Worm (Caenorhabditis elegans): ENCODE data around the gene dnc-1.

Gene dnc-1

DNA sequence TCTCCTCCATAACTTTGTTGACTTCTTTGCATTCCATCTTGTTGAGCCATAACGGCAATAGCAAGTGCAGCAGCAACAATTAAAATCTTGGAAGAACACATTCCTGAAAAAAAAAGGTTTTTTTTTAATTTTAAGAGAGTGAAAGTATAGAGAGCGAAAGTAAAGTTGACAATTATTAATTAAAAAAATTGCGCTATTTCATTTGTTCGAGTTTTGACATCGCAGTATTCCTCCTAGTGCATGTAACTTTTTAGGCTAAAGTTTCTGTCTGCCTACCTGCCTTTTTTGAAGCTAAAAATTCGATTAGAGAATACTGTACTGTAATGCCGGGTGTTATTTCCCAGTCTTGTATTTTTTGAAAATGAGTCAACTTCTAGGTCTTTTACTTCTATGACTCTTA lies 41.0 kb downstream of the dnc-1 start, which contains the start of gene srlf-12:
Gene srlf-12 (minus strand): TSS at position 101 of the 400 bp plus-strand sequence.
- TF ChIP-seq sea-1 (GFP tag; conservative IDR thresholded peaks at IDR 0.05) = no peak
- no peak for TF ChIP-seq aly-1 (tag; optimal IDR thresholded peaks at IDR 0.05)
- no peak for TF ChIP-seq ama-1 (optimal IDR thresholded peaks at IDR 0.05)
- no peak for TF ChIP-seq ets-7 (tag; optimal IDR thresholded peaks at IDR 0.05)
- TF ChIP-seq B0310.2 (tag; optimal IDR thresholded peaks at IDR 0.05) = no peak
- no peak for TF ChIP-seq ceh-13 (GFP tag; optimal IDR thresholded peaks at IDR 0.05)
- TF ChIP-seq scrt-1 (GFP tag; IDR thresholded peaks at IDR 0.05) = no peak
- TF ChIP-seq tbx-37 (GFP tag; conservative IDR thresholded peaks at IDR 0.05) = no peak
- TF ChIP-seq tbx-11 (GFP tag; IDR thresholded peaks at IDR 0.05) = no peak
- TF ChIP-seq tra-4 (tag; optimal IDR thresholded peaks at IDR 0.05) = no peak
- no peak for TF ChIP-seq hmbx-1 (tag; optimal IDR thresholded peaks at IDR 0.05)
- no peak for TF ChIP-seq flt-1 (GFP tag; IDR thresholded peaks at IDR 0.05)
- TF ChIP-seq hmg-4 (GFP tag; optimal IDR thresholded peaks at IDR 0.05) = no peak
- no peak for TF ChIP-seq pes-1 (GFP tag; IDR thresholded peaks at IDR 0.05)
- TF ChIP-seq F13C5.2 (tag; optimal IDR thresholded peaks at IDR 0.05) = no peak
- TF ChIP-seq hnd-1 (tag; optimal IDR thresholded peaks at IDR 0.05) = no peak
- TF ChIP-seq ceh-36 (tag; optimal IDR thresholded peaks at IDR 0.05) = no peak

- TF ChIP-seq flt-1 (GFP tag; IDR thresholded peaks at IDR 0.05) (no peak), hnd-1 (tag; optimal IDR thresholded peaks at IDR 0.05) (no peak), tbx-37 (GFP tag; conservative IDR thresholded peaks at IDR 0.05) (no peak), aly-1 (tag; optimal IDR thresholded peaks at IDR 0.05) (no peak)
These were observed 43.1 kb downstream of the dnc-1 start, which contains the start of gene F13E9.15 for ce11 chrIV:10889820-10890462. TSS of gene F13E9.15 (minus strand) at chrIV:10889870.

- TF ChIP-seq ets-7 (tag; optimal IDR thresholded peaks at IDR 0.05) (no peak), aly-1 (tag; optimal IDR thresholded peaks at IDR 0.05) (no peak), tbx-11 (GFP tag; IDR thresholded peaks at IDR 0.05) (no peak)
These were observed 45.7 kb downstream of the dnc-1 start, which contains the start of gene F13E9.16 for ce11 chrIV:10887285-10887684. TSS of gene F13E9.16 (minus strand) at chrIV:10887385.

- TF ChIP-seq scrt-1 (GFP tag; IDR thresholded peaks at IDR 0.05) (no peak), ceh-36 (tag; optimal IDR thresholded peaks at IDR 0.05) (no peak), flt-1 (GFP tag; IDR thresholded peaks at IDR 0.05) (no peak), F13C5.2 (tag; optimal IDR thresholded peaks at IDR 0.05) (no peak), pes-1 (GFP tag; IDR thresholded peaks at IDR 0.05) (no peak), ceh-13 (GFP tag; optimal IDR thresholded peaks at IDR 0.05) (no peak), tra-4 (tag; optimal IDR thresholded peaks at IDR 0.05) (no peak), hmbx-1 (tag; optimal IDR thresholded peaks at IDR 0.05) (no peak), aly-1 (tag; optimal IDR thresholded peaks at IDR 0.05) (no peak), tbx-37 (GFP tag; conservative IDR thresholded peaks at IDR 0.05) (no peak), tbx-11 (GFP tag; IDR thresholded peaks at IDR 0.05) (no peak), ama-1 (optimal IDR thresholded peaks at IDR 0.05) (no peak), hnd-1 (tag; optimal IDR thresholded peaks at IDR 0.05) (no peak), ets-7 (tag; optimal IDR thresholded peaks at IDR 0.05) (no peak)
These were observed 47.1 kb downstream of the dnc-1 start, which contains the start of gene srlf-11 for ce11 chrIV:10885915-10886314. TSS of gene srlf-11 (minus strand) at chrIV:10886015.

DNA sequence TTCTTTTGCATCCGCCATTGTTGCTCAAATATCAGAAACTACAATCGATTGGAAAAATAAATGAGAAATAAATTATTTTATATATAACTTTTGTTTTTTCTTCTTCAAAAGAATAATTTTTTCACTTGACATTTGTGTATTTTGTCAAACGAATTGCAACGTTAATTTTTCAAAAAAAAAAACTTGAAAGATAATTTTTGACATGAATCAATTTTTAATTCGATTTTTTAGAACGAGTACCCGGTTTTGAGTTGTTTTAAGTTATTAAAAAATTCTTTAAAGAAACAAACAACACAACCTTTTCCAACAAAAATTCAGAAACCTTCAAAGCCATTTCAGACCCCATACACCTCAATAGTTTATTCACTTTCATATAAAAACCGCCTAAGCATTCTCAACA lies 48.7 kb downstream of the dnc-1 start, which contains the start of gene F13E9.5:
Gene F13E9.5 (minus strand): TSS at position 101 of the 400 bp plus-strand sequence.
- TF ChIP-seq aly-1 (tag; optimal IDR thresholded peaks at IDR 0.05) (no peak), sea-1 (GFP tag; conservative IDR thresholded peaks at IDR 0.05) (no peak), hnd-1 (tag; optimal IDR thresholded peaks at IDR 0.05) (no peak), ceh-36 (tag; optimal IDR thresholded peaks at IDR 0.05) (no peak), tra-4 (tag; optimal IDR thresholded peaks at IDR 0.05) (no peak), hmg-4 (GFP tag; optimal IDR thresholded peaks at IDR 0.05) (no peak), tbx-37 (GFP tag; conservative IDR thresholded peaks at IDR 0.05) (no peak), hmbx-1 (tag; optimal IDR thresholded peaks at IDR 0.05) (no peak)

DNA sequence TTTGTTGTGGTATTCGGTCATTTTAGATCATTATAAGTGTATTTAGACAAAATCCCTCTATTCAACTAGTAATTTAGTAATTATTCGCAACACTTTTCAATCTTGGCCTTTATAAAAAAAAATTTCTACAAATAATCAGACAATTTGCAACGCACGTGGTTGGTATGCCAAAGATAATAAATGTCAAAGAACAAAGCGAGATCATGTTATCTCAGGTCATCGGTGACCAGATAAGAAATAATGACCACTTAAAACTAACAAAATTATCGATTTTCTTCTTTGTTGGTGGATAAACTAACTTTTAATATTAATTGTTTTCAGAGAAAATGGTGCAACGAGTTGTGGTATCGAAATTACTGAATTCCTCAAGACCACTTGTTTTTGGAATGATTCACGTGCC lies 51.8 kb downstream of the dnc-1 start, which contains the start of gene F13E9.13:
Gene F13E9.13 (plus strand): TSS at position 317 of the 400 bp plus-strand sequence.
- TF ChIP-seq ceh-36 (tag; optimal IDR thresholded peaks at IDR 0.05) (no peak), hnd-1 (tag; optimal IDR thresholded peaks at IDR 0.05) (no peak), pes-1 (GFP tag; IDR thresholded peaks at IDR 0.05) (no peak), B0310.2 (tag; optimal IDR thresholded peaks at IDR 0.05) (no peak), tbx-37 (GFP tag; conservative IDR thresholded peaks at IDR 0.05) (no peak), scrt-1 (GFP tag; IDR thresholded peaks at IDR 0.05) (no peak)

DNA sequence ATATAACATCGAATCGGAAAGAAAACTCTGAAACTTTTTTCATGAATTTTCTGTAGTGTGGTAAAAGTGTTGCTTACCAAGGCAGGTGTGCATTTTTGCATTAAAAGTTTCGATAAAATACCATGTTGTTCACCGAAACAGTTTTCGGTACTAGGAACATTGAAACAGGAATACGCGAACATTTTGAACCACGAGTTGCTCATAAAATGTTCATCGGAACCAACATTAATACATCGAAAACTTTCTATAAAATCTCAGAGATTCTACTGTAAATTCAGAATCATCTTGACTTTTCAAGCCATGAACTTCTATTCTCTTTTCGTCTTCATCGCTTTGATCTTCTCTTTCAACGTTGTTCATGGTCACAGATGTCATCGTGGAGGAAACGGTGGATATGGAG lies 52.7 kb downstream of the dnc-1 start, which contains the start of gene fipr-15:
Gene fipr-15 (plus strand): TSS at position 301 of the 400 bp plus-strand sequence.
- TF ChIP-seq B0310.2 (tag; optimal IDR thresholded peaks at IDR 0.05) = no peak
- no peak for TF ChIP-seq hnd-1 (tag; optimal IDR thresholded peaks at IDR 0.05)
- TF ChIP-seq scrt-1 (GFP tag; IDR thresholded peaks at IDR 0.05) = no peak
- TF ChIP-seq flt-1 (GFP tag; IDR thresholded peaks at IDR 0.05) = no peak
- no peak for TF ChIP-seq hmbx-1 (tag; optimal IDR thresholded peaks at IDR 0.05)
- no peak for TF ChIP-seq tra-4 (tag; optimal IDR thresholded peaks at IDR 0.05)
- no peak for TF ChIP-seq ama-1 (optimal IDR thresholded peaks at IDR 0.05)
- TF ChIP-seq F13C5.2 (tag; optimal IDR thresholded peaks at IDR 0.05) = no peak
- no peak for TF ChIP-seq ets-7 (tag; optimal IDR thresholded peaks at IDR 0.05)
- TF ChIP-seq tbx-11 (GFP tag; IDR thresholded peaks at IDR 0.05) = no peak
- no peak for TF ChIP-seq sea-1 (GFP tag; conservative IDR thresholded peaks at IDR 0.05)
- TF ChIP-seq hmg-4 (GFP tag; optimal IDR thresholded peaks at IDR 0.05) = no peak

DNA sequence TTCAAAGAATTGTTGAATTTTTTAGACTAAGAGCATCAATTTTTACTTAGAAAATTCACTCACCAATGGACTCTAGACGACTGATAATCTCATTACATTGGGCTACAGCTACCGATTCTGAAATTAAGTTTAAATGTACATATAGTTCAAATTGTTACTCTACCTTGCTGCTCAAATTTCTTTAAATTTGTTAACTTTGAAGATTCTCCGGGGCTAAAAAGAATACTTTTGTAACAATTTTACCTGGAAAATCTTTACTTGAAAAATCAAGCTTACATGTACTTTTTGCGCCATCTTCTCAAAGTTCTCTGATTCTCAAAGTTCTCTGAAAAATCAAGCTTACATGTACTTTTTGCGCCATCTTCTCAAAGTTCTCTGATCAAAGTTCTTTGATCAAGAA lies 53.5 kb downstream of the dnc-1 start, which contains the start of gene sdz-13:
Gene sdz-13 (minus strand): TSS at position 101 of the 400 bp plus-strand sequence.
- no peak for TF ChIP-seq aly-1 (tag; optimal IDR thresholded peaks at IDR 0.05)
- TF ChIP-seq F13C5.2 (tag; optimal IDR thresholded peaks at IDR 0.05) = no peak
- no peak for TF ChIP-seq hnd-1 (tag; optimal IDR thresholded peaks at IDR 0.05)
- no peak for TF ChIP-seq hmbx-1 (tag; optimal IDR thresholded peaks at IDR 0.05)
- TF ChIP-seq ceh-36 (tag; optimal IDR thresholded peaks at IDR 0.05) = no peak
- TF ChIP-seq sea-1 (GFP tag; conservative IDR thresholded peaks at IDR 0.05) = no peak
- no peak for TF ChIP-seq scrt-1 (GFP tag; IDR thresholded peaks at IDR 0.05)
- no peak for TF ChIP-seq ets-7 (tag; optimal IDR thresholded peaks at IDR 0.05)
- no peak for TF ChIP-seq tbx-37 (GFP tag; conservative IDR thresholded peaks at IDR 0.05)
- TF ChIP-seq flt-1 (GFP tag; IDR thresholded peaks at IDR 0.05) = no peak
- TF ChIP-seq pes-1 (GFP tag; IDR thresholded peaks at IDR 0.05) = no peak
- TF ChIP-seq tra-4 (tag; optimal IDR thresholded peaks at IDR 0.05) = no peak
- no peak for TF ChIP-seq tbx-11 (GFP tag; IDR thresholded peaks at IDR 0.05)
- no peak for TF ChIP-seq ama-1 (optimal IDR thresholded peaks at IDR 0.05)
- TF ChIP-seq hmg-4 (GFP tag; optimal IDR thresholded peaks at IDR 0.05) = no peak
